Fruit fly (Drosophila melanogaster) whole organism, wandering third instar larva: ENCODE results near the gene CG15484.

Experiments used
- Abd-B ChIP-seq: fragments of >200 bp; optimal IDR thresholded peaks from 2 replicates; lab custom pipeline; 2017; ENCODE audit warnings: missing biosample characterization, missing genetic modification characterization
- CG32264 ChIP-seq: fragments of 200-800 bp; sonication (Bioruptor generic); optimal IDR thresholded peaks from 2 replicates; lab custom pipeline; 2016; ENCODE audit warnings: missing biosample characterization, missing genetic modification characterization
- CG9705 ChIP-seq: fragments of 200-800 bp; sonication (Bioruptor generic); optimal IDR thresholded peaks from 2 replicates; lab custom pipeline; 2018; ENCODE audit warnings: missing biosample characterization, mild to moderate bottlenecking, missing genetic modification characterization
- CrebA ChIP-seq: fragments of 200-800 bp; sonication (Bioruptor generic); optimal IDR thresholded peaks from 2 replicates; lab custom pipeline; 2016; ENCODE audit warnings: missing biosample characterization, mild to moderate bottlenecking, missing genetic modification characterization, borderline replicate concordance
- Dfd ChIP-seq: fragments of >200 bp; optimal IDR thresholded peaks from 2 replicates; lab custom pipeline; 2017; ENCODE audit warnings: missing biosample characterization, missing genetic modification characterization
- Dif ChIP-seq: fragments of 200-275, 200-300 bp; sonication (Bioruptor generic); optimal IDR thresholded peaks from 2 replicates; lab custom pipeline; 2018; ENCODE audit warnings: missing biosample characterization, missing genetic modification characterization; ENCODE audit not compliant: partially characterized antibody
- HLH106 ChIP-seq: fragments of 200-800 bp; optimal IDR thresholded peaks from 3 replicates; lab custom pipeline; 2019; ENCODE audit warnings: missing biosample characterization, mild to moderate bottlenecking, missing genetic modification characterization, moderate library complexity
- Hnf4 ChIP-seq: fragments of 200-800 bp; sonication (Bioruptor generic); optimal IDR thresholded peaks from 2 replicates; lab custom pipeline; 2016; ENCODE audit warnings: missing biosample characterization, mild to moderate bottlenecking, missing genetic modification characterization
- Hr78 ChIP-seq: fragments of >200 bp; optimal IDR thresholded peaks from 2 replicates; lab custom pipeline; 2017; ENCODE audit warnings: missing biosample characterization, missing genetic modification characterization
- Hr83 ChIP-seq: fragments of 200-300 bp; sonication (Bioruptor generic); optimal IDR thresholded peaks from 2 replicates; lab custom pipeline; 2016; ENCODE audit warnings: missing biosample characterization, mild to moderate bottlenecking, missing genetic modification characterization, moderate library complexity; ENCODE audit not compliant: poor library complexity, severe bottlenecking
- Jra ChIP-seq: sonication (Bioruptor generic); optimal IDR thresholded peaks from 2 replicates; lab custom pipeline; 2016; ENCODE audit warnings: missing biosample characterization, missing genetic modification characterization
- Mio ChIP-seq: sonication (Bioruptor generic); optimal IDR thresholded peaks from 2 replicates; lab custom pipeline; 2016; ENCODE audit warnings: missing biosample characterization, missing genetic modification characterization
- Myc ChIP-seq: fragments of >200 bp; optimal IDR thresholded peaks from 2 replicates; lab custom pipeline; 2017
- N ChIP-seq: fragments of >200 bp; optimal IDR thresholded peaks from 2 replicates; lab custom pipeline; 2018; ENCODE audit warnings: missing biosample characterization, missing external identifiers, missing genetic modification characterization
- OdsH ChIP-seq: fragments of 200-800 bp; sonication (Bioruptor generic); optimal IDR thresholded peaks from 2 replicates; lab custom pipeline; 2016; ENCODE audit warnings: missing biosample characterization, mild to moderate bottlenecking, missing genetic modification characterization
- Rel ChIP-seq, 2 experiments: fragments of 200-800 bp; sonication (Bioruptor generic) in 1 of 2; optimal IDR thresholded peaks; 2 replicates in 1 of 2; 3 replicates in 1 of 2; lab custom pipeline; 2016 to 2019; ENCODE audit warnings: mild to moderate bottlenecking in 2 of 2, missing biosample characterization in 2 of 2, missing genetic modification characterization in 2 of 2, moderate library complexity in 1 of 2
- Sp1 ChIP-seq: fragments of 200-800 bp; sonication (Bioruptor generic); optimal IDR thresholded peaks from 3 replicates; lab custom pipeline; 2019; ENCODE audit warnings: missing biosample characterization, mild to moderate bottlenecking, missing genetic modification characterization, moderate library complexity
- Vsx2 ChIP-seq: fragments of 200-300, 225-300 bp; sonication (Bioruptor generic); optimal IDR thresholded peaks from 2 replicates; lab custom pipeline; 2018; ENCODE audit warnings: missing biosample characterization, missing genetic modification characterization; ENCODE audit not compliant: partially characterized antibody
- br ChIP-seq: fragments of 200-800 bp; sonication (Bioruptor generic); optimal IDR thresholded peaks from 2 replicates; lab custom pipeline; 2016; ENCODE audit warnings: missing biosample characterization, missing genetic modification characterization
- brk ChIP-seq: fragments of 200-800 bp; sonication (Bioruptor generic); optimal IDR thresholded peaks from 2 replicates; lab custom pipeline; 2016; ENCODE audit warnings: missing biosample characterization, mild to moderate bottlenecking, missing genetic modification characterization
- dl ChIP-seq, 2 experiments: fragments of 175-275, 200-275 bp in 1 of 2; fragments of 200-275 bp in 1 of 2; sonication (Bioruptor generic); optimal IDR thresholded peaks; lab custom pipeline; 2018; ENCODE audit warnings: mild to moderate bottlenecking in 2 of 2, missing biosample characterization in 2 of 2, missing genetic modification characterization in 2 of 2, moderate library complexity in 2 of 2; ENCODE audit not compliant: partially characterized antibody in 2 of 2, insufficient read depth in 1 of 2
- dmrt93B ChIP-seq: fragments of 200-800 bp; sonication (Bioruptor generic); optimal IDR thresholded peaks from 2 replicates; lab custom pipeline; 2018; ENCODE audit warnings: missing biosample characterization, mild to moderate bottlenecking, missing genetic modification characterization
- dsf ChIP-seq: sonication (Bioruptor generic); optimal IDR thresholded peaks from 2 replicates; lab custom pipeline; 2016; ENCODE audit warnings: missing biosample characterization, missing genetic modification characterization, borderline replicate concordance
- ey ChIP-seq: fragments of 200-800 bp; sonication (Bioruptor generic); optimal IDR thresholded peaks from 2 replicates; lab custom pipeline; 2016; ENCODE audit warnings: missing biosample characterization, missing genetic modification characterization
- foxo ChIP-seq, 2 experiments: fragments of 200-800 bp; sonication (Bioruptor generic); optimal IDR thresholded peaks; 2 replicates in 1 of 2; 3 replicates in 1 of 2; lab custom pipeline; 2016 to 2017; ENCODE audit warnings: missing biosample characterization in 2 of 2, missing genetic modification characterization in 2 of 2
- fru ChIP-seq: fragments of 200-800 bp; sonication (Bioruptor generic); optimal IDR thresholded peaks from 3 replicates; lab custom pipeline; 2016; ENCODE audit warnings: missing biosample characterization, mild to moderate bottlenecking, missing genetic modification characterization
- h ChIP-seq: fragments of 200-800 bp; sonication (Bioruptor generic); optimal IDR thresholded peaks from 3 replicates; lab custom pipeline; 2016; ENCODE audit warnings: missing biosample characterization, mild to moderate bottlenecking, missing genetic modification characterization
- jim ChIP-seq: fragments of 175-275, 200-325 bp; sonication (Bioruptor generic); optimal IDR thresholded peaks from 2 replicates; lab custom pipeline; 2016; ENCODE audit warnings: missing biosample characterization, mild to moderate bottlenecking, missing genetic modification characterization
- lola ChIP-seq: fragments of >200 bp; optimal IDR thresholded peaks from 2 replicates; lab custom pipeline; 2017; ENCODE audit warnings: missing biosample characterization, missing genetic modification characterization
- pan ChIP-seq: fragments of >200 bp; optimal IDR thresholded peaks from 2 replicates; lab custom pipeline; 2017
- rgr ChIP-seq: fragments of 200-800 bp; sonication (Bioruptor generic); optimal IDR thresholded peaks from 3 replicates; lab custom pipeline; 2016; ENCODE audit warnings: missing biosample characterization, mild to moderate bottlenecking, missing genetic modification characterization
- sage ChIP-seq: fragments of 200-800 bp; sonication (Bioruptor generic); optimal IDR thresholded peaks from 2 replicates; lab custom pipeline; 2016; ENCODE audit warnings: missing biosample characterization, mild to moderate bottlenecking, missing genetic modification characterization
- tai ChIP-seq: sonication (Bioruptor generic); optimal IDR thresholded peaks from 2 replicates; lab custom pipeline; 2016; ENCODE audit warnings: missing biosample characterization, missing genetic modification characterization
- usp ChIP-seq: fragments of >200 bp; optimal IDR thresholded peaks from 2 replicates; lab custom pipeline; 2017; ENCODE audit warnings: missing biosample characterization, missing genetic modification characterization
- woc ChIP-seq: sonication (Bioruptor generic); optimal IDR thresholded peaks from 2 replicates; lab custom pipeline; 2016; ENCODE audit warnings: missing biosample characterization, mild to moderate bottlenecking, missing genetic modification characterization

CG15484 gene

dm6 chr2L:12679310-12679709 lies 28.2 kb downstream of the CG15484 start:
- TF ChIP-seq OdsH (no peak), Rel (GFP tag; optimal IDR thresholded peaks at IDR 0.05; lab: Kevin White, UChicago) (no peak), Rel (tag; optimal IDR thresholded peaks at IDR 0.05; lab: Kevin White, UChicago) (no peak), Hr83 (GFP tag; lab: Kevin White, UChicago) (no peak), Sp1 (GFP tag; lab: Kevin White, UChicago) (no peak), N (GFP tag; lab: Kevin White, UChicago) (no peak), dmrt93B (GFP tag; lab: Kevin White, UChicago) (no peak), sage (GFP tag; lab: Kevin White, UChicago) (no peak), Vsx2 (GFP tag; lab: Kevin White, UChicago) (no peak), lola (GFP tag; lab: Kevin White, UChicago) (no peak), Mio (GFP tag; lab: Kevin White, UChicago) (no peak), dsf (no peak), pan (no peak)

- TF ChIP-seq Myc (lab: Kevin White, UChicago) (no peak), dmrt93B (GFP tag; lab: Kevin White, UChicago) (no peak), pan (no peak), Rel (GFP tag; optimal IDR thresholded peaks at IDR 0.05; lab: Kevin White, UChicago) (no peak), Rel (tag; optimal IDR thresholded peaks at IDR 0.05; lab: Kevin White, UChicago) (no peak), woc (GFP tag; lab: Kevin White, UChicago) (no peak), CG32264 (GFP tag; lab: Kevin White, UChicago) (no peak), h (GFP tag; lab: Kevin White, UChicago) (no peak), rgr (no peak), Dif (GFP tag; lab: Kevin White, UChicago) (no peak), fru (GFP tag; lab: Kevin White, UChicago) (no peak), Abd-B (GFP tag; lab: Kevin White, UChicago) (no peak), Jra (no peak), br (GFP tag; lab: Kevin White, UChicago) (no peak), usp (GFP tag; lab: Kevin White, UChicago) (no peak), HLH106 (tag; lab: Kevin White, UChicago) (no peak), dsf (no peak)
These were observed 29.2 kb downstream of the CG15484 start for dm6 chr2L:12678286-12678685.

dm6 chr2L:12674365-12674764 lies 33.1 kb downstream of the CG15484 start:
- TF ChIP-seq sage (GFP tag; lab: Kevin White, UChicago): no peak
- no peak for TF ChIP-seq Abd-B (GFP tag; lab: Kevin White, UChicago)
- no peak for TF ChIP-seq brk
- no peak for TF ChIP-seq dmrt93B (GFP tag; lab: Kevin White, UChicago)
- no peak for TF ChIP-seq Hnf4
- no peak for TF ChIP-seq jim (GFP tag; lab: Kevin White, UChicago)
- TF ChIP-seq Sp1 (GFP tag; lab: Kevin White, UChicago): no peak
- TF ChIP-seq fru (GFP tag; lab: Kevin White, UChicago): no peak
- TF ChIP-seq pan: no peak
- no peak for TF ChIP-seq CrebA (GFP tag; lab: Kevin White, UChicago)
- no peak for TF ChIP-seq Mio (GFP tag; lab: Kevin White, UChicago)
- TF ChIP-seq rgr: no peak
- no peak for TF ChIP-seq Jra
- no peak for TF ChIP-seq Hr83 (GFP tag; lab: Kevin White, UChicago)
- TF ChIP-seq Dfd (GFP tag; lab: Kevin White, UChicago): no peak
- no peak for TF ChIP-seq br (GFP tag; lab: Kevin White, UChicago)
- TF ChIP-seq dl (GFP tag; optimal IDR thresholded peaks at IDR 0.05; lab: Kevin White, UChicago; ENCODE audit: insufficient read depth in 1 of 2, partially characterized antibody in 2 of 2): no peak
- TF ChIP-seq Vsx2 (GFP tag; lab: Kevin White, UChicago): no peak
- no peak for TF ChIP-seq OdsH
- no peak for TF ChIP-seq dsf

dm6 chr2L:12672296-12672695 lies 35.2 kb downstream of the CG15484 start:
- TF ChIP-seq ey (no peak), Hr78 (GFP tag; lab: Kevin White, UChicago) (no peak)

dm6 chr2L:12669614-12670013 lies 37.9 kb downstream of the CG15484 start, which contains the start of gene Nepl7:
Nepl7 (minus strand) TSS chr2L:12669714.
- TF ChIP-seq Abd-B (GFP tag; lab: Kevin White, UChicago) (no peak), Vsx2 (GFP tag; lab: Kevin White, UChicago) (no peak), pan (no peak), foxo (GFP tag; optimal IDR thresholded peaks at IDR 0.05; lab: Kevin White, UChicago) (no peak), dmrt93B (GFP tag; lab: Kevin White, UChicago) (no peak), CrebA (GFP tag; lab: Kevin White, UChicago) (no peak), Sp1 (GFP tag; lab: Kevin White, UChicago) (no peak), Myc (lab: Kevin White, UChicago) (no peak), Hr83 (GFP tag; lab: Kevin White, UChicago) (no peak), CG32264 (GFP tag; lab: Kevin White, UChicago) (no peak), tai (GFP tag; lab: Kevin White, UChicago) (no peak), CG9705 (GFP tag; lab: Kevin White, UChicago) (no peak), usp (GFP tag; lab: Kevin White, UChicago) (no peak), dl (GFP tag; optimal IDR thresholded peaks at IDR 0.05; lab: Kevin White, UChicago; ENCODE audit: insufficient read depth in 1 of 2, partially characterized antibody in 2 of 2) (no peak)
- TF ChIP-seq, all 38 proteins: peak for 0
